Fruit fly (Drosophila melanogaster): ENCODE data around the gene CG7829.

The CG7829 gene

dm6 chr3R:29861432-29862249 lies 44.1 kb upstream of the CG7829 start, which contains the start of the genes CG15514 and RpS8 (continued):
- TF ChIP-seq NC2α (GFP tag; optimal IDR thresholded peaks at IDR 0.05) = no peak
- TF ChIP-seq ase (GFP tag; IDR thresholded peaks at IDR 0.05) = no peak
- peak; percentile 61 for TF ChIP-seq Kr (GFP tag; optimal IDR thresholded peaks at IDR 0.05)
- TF ChIP-seq tap (tag; optimal IDR thresholded peaks at IDR 0.05) = peak; percentile 69
- peak; percentile 19 for TF ChIP-seq CG12155 (GFP tag; optimal IDR thresholded peaks at IDR 0.05)
- TF ChIP-seq Fer1 (GFP tag; optimal IDR thresholded peaks at IDR 0.05) = peak; percentile 65
- no peak for TF ChIP-seq dan (GFP tag; IDR thresholded peaks at IDR 0.05)
- TF ChIP-seq CG16813 (GFP tag; IDR thresholded peaks at IDR 0.05; ENCODE audit: partially characterized antibody) = 0 out of 3 replicates have a peak, but pooled peaks have one; percentile 16
- peak; percentile 60 for TF ChIP-seq CG15269 (tag; optimal IDR thresholded peaks at IDR 0.05)
- no peak; the same call in 1 of the 2 replicates for TF ChIP-seq ara (GFP tag; IDR thresholded peaks at IDR 0.05)
- peak; percentile 60 for TF ChIP-seq kni (GFP tag; optimal IDR thresholded peaks at IDR 0.05)
- peak; percentile 41 for TF ChIP-seq Fer3 (tag; optimal IDR thresholded peaks at IDR 0.05)
- no peak for TF ChIP-seq CG18476 (GFP tag; optimal IDR thresholded peaks at IDR 0.05)
- TF ChIP-seq pan (optimal IDR thresholded peaks at IDR 0.05) = no peak
- TF ChIP-seq pan (GFP tag; optimal IDR thresholded peaks at IDR 0.05 in 1 of 2, IDR thresholded peaks at IDR 0.05 in 1 of 2) = peak in 1 of 2 experiments; percentile 54
- peak; percentile 85 for TF ChIP-seq sug (tag; optimal IDR thresholded peaks at IDR 0.05)
- peak; percentile 42; the same call in 1 of the 2 replicates for TF ChIP-seq CG5953 (GFP tag; IDR thresholded peaks at IDR 0.05)
- peak; percentile 63 for TF ChIP-seq CG9817 (tag; optimal IDR thresholded peaks at IDR 0.05)
- TF ChIP-seq CG3995 (GFP tag; optimal IDR thresholded peaks at IDR 0.05) = peak; percentile 69
- TF ChIP-seq CG18011 (GFP tag; optimal IDR thresholded peaks at IDR 0.05) = no peak
- peak; percentile 34 for TF ChIP-seq CG4707 (GFP tag; optimal IDR thresholded peaks at IDR 0.05)
- peak; percentile 25 for TF ChIP-seq run (tag; optimal IDR thresholded peaks at IDR 0.05)
- TF ChIP-seq Med (GFP tag) = peak; percentile 90
- no peak for TF ChIP-seq cg (GFP tag; optimal IDR thresholded peaks at IDR 0.05)
- no peak for TF ChIP-seq Doc2 (GFP tag; IDR thresholded peaks at IDR 0.05)
- peak; percentile 33 for TF ChIP-seq fd3F (GFP tag; optimal IDR thresholded peaks at IDR 0.05)
- peak; percentile 45 for TF ChIP-seq ATbp (GFP tag; optimal IDR thresholded peaks at IDR 0.05)
- no peak for TF ChIP-seq CG8944 (GFP tag; optimal IDR thresholded peaks at IDR 0.05)
- peak; percentile 67 for TF ChIP-seq CG13775 (GFP tag; optimal IDR thresholded peaks at IDR 0.05)
- TF ChIP-seq CkIIα-i1 (GFP tag; IDR thresholded peaks at IDR 0.05) = no peak
- TF ChIP-seq CG1792 (GFP tag; optimal IDR thresholded peaks at IDR 0.05) = no peak
- TF ChIP-seq CG2199 (GFP tag; IDR thresholded peaks at IDR 0.05) = no peak
- TF ChIP-seq lola (GFP tag; optimal IDR thresholded peaks at IDR 0.05) = peak in 1 of 3 experiments; percentile 55
- TF ChIP-seq CG7786 (GFP tag; optimal IDR thresholded peaks at IDR 0.05) = no peak
- no peak for TF ChIP-seq shn (GFP tag; optimal IDR thresholded peaks at IDR 0.05)
- peak; percentile 39 for TF ChIP-seq twi (tag; optimal IDR thresholded peaks at IDR 0.05)
- peak; percentile 59 for TF ChIP-seq slbo (GFP tag; IDR thresholded peaks at IDR 0.05)
- no peak for TF ChIP-seq CG6272 (GFP tag; IDR thresholded peaks at IDR 0.05)
- TF ChIP-seq CG2129 (GFP tag; IDR thresholded peaks at IDR 0.05; ENCODE audit: partially characterized antibody) = no peak
- 0 out of 2 replicates have a peak, but pooled peaks have one; percentile 38 for TF ChIP-seq CG31224 (GFP tag; IDR thresholded peaks at IDR 0.05)
- no peak for TF ChIP-seq CG7357 (GFP tag; IDR thresholded peaks at IDR 0.05)
- no peak for TF ChIP-seq trh (GFP tag; optimal IDR thresholded peaks at IDR 0.05)
- peak; percentile 57 for TF ChIP-seq CG3281 (GFP tag; optimal IDR thresholded peaks at IDR 0.05)
- TF ChIP-seq gcm2 (GFP tag; optimal IDR thresholded peaks at IDR 0.05) = no peak
- no peak for TF ChIP-seq ems (GFP tag; optimal IDR thresholded peaks at IDR 0.05)
- peak; percentile 69 for TF ChIP-seq Lhr (GFP tag; optimal IDR thresholded peaks at IDR 0.05)
- peak; percentile 70 for TF ChIP-seq CG17385 (GFP tag; optimal IDR thresholded peaks at IDR 0.05)
- TF ChIP-seq otp (GFP tag; IDR thresholded peaks at IDR 0.05) = 0 out of 3 replicates have a peak, but pooled peaks have one; percentile 30
- peak; percentile 2 for TF ChIP-seq CG7271 (tag; optimal IDR thresholded peaks at IDR 0.05)

Measured in whole organism, embryonic.